Fruit fly (Drosophila melanogaster) whole organism, embryonic: ENCODE measurements around the gene CG13894.

Experiments
- Abd-B ChIP-seq: fragments of 200-800 bp; sonication (Bioruptor generic); optimal IDR thresholded peaks from 2 replicates; lab custom pipeline; 2018; ENCODE audit warnings: missing biosample characterization, mild to moderate bottlenecking, missing genetic modification characterization, moderate library complexity
- CG11085 ChIP-seq: fragments of 200-800 bp; sonication (Bioruptor generic); IDR thresholded peaks from 2 replicates; pipeline ENCODE4 v1.3.6; 2022; ENCODE audit warnings: missing biosample characterization, missing genetic modification characterization
- CG11504 ChIP-seq: fragments of 200-800 bp; sonication (Bioruptor generic); optimal IDR thresholded peaks from 3 replicates; lab custom pipeline; 2019; ENCODE audit warnings: missing biosample characterization, mild to moderate bottlenecking, missing genetic modification characterization, moderate library complexity
- CG12155 ChIP-seq: fragments of 200-800 bp; sonication (Bioruptor generic); optimal IDR thresholded peaks from 3 replicates; lab custom pipeline; 2016; ENCODE audit warnings: missing biosample characterization, missing genetic modification characterization
- CG12942 ChIP-seq: fragments of 200-800 bp; sonication (Bioruptor generic); optimal IDR thresholded peaks from 3 replicates; lab custom pipeline; 2016; ENCODE audit warnings: missing biosample characterization, missing genetic modification characterization
- CG13775 ChIP-seq: fragments of 200-800 bp; sonication (Bioruptor generic); optimal IDR thresholded peaks from 3 replicates; lab custom pipeline; 2017; ENCODE audit warnings: missing biosample characterization, mild to moderate bottlenecking, missing genetic modification characterization
- CG15269 ChIP-seq: fragments of 200-800 bp; sonication (Bioruptor generic); optimal IDR thresholded peaks from 2 replicates; lab custom pipeline; 2018; ENCODE audit warnings: missing biosample characterization, mild to moderate bottlenecking, missing genetic modification characterization, moderate library complexity
- CG15601 ChIP-seq: fragments of 200-800 bp; sonication (Bioruptor generic); optimal IDR thresholded peaks from 3 replicates; lab custom pipeline; 2019; ENCODE audit warnings: missing biosample characterization, mild to moderate bottlenecking, missing genetic modification characterization, moderate library complexity
- CG1602 ChIP-seq: fragments of 200-800 bp; sonication (Bioruptor generic); optimal IDR thresholded peaks from 3 replicates; lab custom pipeline; 2016; ENCODE audit warnings: missing biosample characterization, missing genetic modification characterization
- CG16779 ChIP-seq: fragments of 200-800 bp; sonication (Bioruptor generic); IDR thresholded peaks from 2 replicates; pipeline ENCODE4 v1.3.6; 2022; ENCODE audit warnings: missing biosample characterization, missing genetic modification characterization
- CG17361 ChIP-seq: fragments of 200-800 bp; sonication (Bioruptor generic); IDR thresholded peaks from 3 replicates; pipeline ENCODE4 v1.3.6; 2022; ENCODE audit warnings: missing biosample characterization, missing genetic modification characterization
- CG1832 ChIP-seq: fragments of 200-800 bp; sonication (Bioruptor generic); optimal IDR thresholded peaks from 2 replicates; lab custom pipeline; 2017; ENCODE audit warnings: missing biosample characterization, mild to moderate bottlenecking, missing genetic modification characterization, inconsistent platforms
- CG18599 ChIP-seq: fragments of 200-800 bp; sonication (Bioruptor generic); optimal IDR thresholded peaks from 3 replicates; lab custom pipeline; 2017; ENCODE audit warnings: missing biosample characterization, missing genetic modification characterization, mild to moderate bottlenecking, moderate library complexity, missing genetic modification reagents
- CG4424 ChIP-seq: fragments of 200-800 bp; sonication (Bioruptor generic); optimal IDR thresholded peaks from 3 replicates; lab custom pipeline; 2016; ENCODE audit warnings: missing biosample characterization, missing genetic modification characterization
- CG5245 ChIP-seq: fragments of 200-800 bp; sonication (Bioruptor generic); optimal IDR thresholded peaks from 3 replicates; lab custom pipeline; 2016; ENCODE audit warnings: missing biosample characterization, missing genetic modification characterization
- CG5953 ChIP-seq: fragments of 200-800 bp; sonication (Bioruptor generic); IDR thresholded peaks from 2 replicates; pipeline ENCODE4 v1.3.6; 2022; ENCODE audit warnings: missing biosample characterization, missing genetic modification characterization
- CG6175 ChIP-seq: fragments of 200-800 bp; sonication (Bioruptor generic); IDR thresholded peaks from 3 replicates; pipeline ENCODE4 v1.3.6; 2022; ENCODE audit warnings: missing biosample characterization, missing genetic modification characterization
- CG6272 ChIP-seq: fragments of 200-800 bp; sonication (Bioruptor generic); IDR thresholded peaks from 2 replicates; pipeline ENCODE4 v1.3.6; 2022; ENCODE audit warnings: missing biosample characterization, missing genetic modification characterization
- CG7271 ChIP-seq: fragments of 200-800 bp; sonication (Bioruptor generic); optimal IDR thresholded peaks from 2 replicates; lab custom pipeline; 2018; ENCODE audit warnings: missing biosample characterization, mild to moderate bottlenecking, missing genetic modification characterization, moderate library complexity
- Dad ChIP-seq: fragments of 200-800 bp; sonication (Bioruptor generic); optimal IDR thresholded peaks from 3 replicates; lab custom pipeline; 2016; ENCODE audit warnings: missing biosample characterization, missing genetic modification characterization
- Dfd ChIP-seq, 2 experiments: fragments of >200 bp; optimal IDR thresholded peaks; 2 replicates each; lab custom pipeline; 2017; ENCODE audit warnings: missing biosample characterization in 2 of 2, missing genetic modification characterization in 2 of 2
- Dip3 ChIP-seq: fragments of 200-800 bp; sonication (Bioruptor generic); optimal IDR thresholded peaks from 3 replicates; lab custom pipeline; 2016; ENCODE audit warnings: missing biosample characterization, missing genetic modification characterization
- Ets65A ChIP-seq: fragments of 200-800 bp; sonication (Bioruptor generic); peaks from one replicate; lab custom pipeline; 2016; ENCODE audit warnings: missing biosample characterization, missing genetic modification characterization
- Hmr ChIP-seq: fragments of 200-800 bp; sonication (Bioruptor generic); optimal IDR thresholded peaks from 3 replicates; lab custom pipeline; 2017; ENCODE audit warnings: mild to moderate bottlenecking, missing biosample characterization, missing genetic modification reagents, missing genetic modification characterization
- Mad ChIP-seq: fragments of 200-800 bp; sonication (Bioruptor generic); optimal IDR thresholded peaks from 2 replicates; lab custom pipeline; 2016; ENCODE audit warnings: missing biosample characterization, missing genetic modification characterization
- Mes4 ChIP-seq: fragments of 200-800 bp; sonication (Bioruptor generic); optimal IDR thresholded peaks from 2 replicates; lab custom pipeline; 2016; ENCODE audit warnings: missing biosample characterization, missing genetic modification characterization
- Nf-YA ChIP-seq: fragments of 200-800 bp; sonication (Bioruptor generic); IDR thresholded peaks from 2 replicates; pipeline ENCODE4 v1.3.6; 2022; ENCODE audit warnings: missing biosample characterization, missing genetic modification characterization
- Rfx ChIP-seq: fragments of 200-800 bp; sonication (Bioruptor generic); IDR thresholded peaks from 2 replicates; pipeline ENCODE4 v1.3.6; 2022; ENCODE audit warnings: missing biosample characterization, missing genetic modification characterization
- Xrp1 ChIP-seq: fragments of 200-800 bp; sonication (Bioruptor generic); IDR thresholded peaks from 2 replicates; pipeline ENCODE4 v1.3.6; 2022; ENCODE audit warnings: missing biosample characterization, missing genetic modification characterization
- al ChIP-seq: fragments of 200-800 bp; sonication (Bioruptor generic); IDR thresholded peaks from 2 replicates; pipeline ENCODE4 v1.3.6; 2022; ENCODE audit warnings: missing biosample characterization, missing genetic modification characterization
- amos ChIP-seq: fragments of 200-800 bp; sonication (Bioruptor generic); IDR thresholded peaks from 2 replicates; pipeline ENCODE4 v1.3.6; 2022; ENCODE audit warnings: missing biosample characterization, missing genetic modification characterization; ENCODE audit not compliant: partially characterized antibody
- bsh ChIP-seq, 2 experiments: fragments of 200-800 bp; sonication (Bioruptor generic); optimal IDR thresholded peaks; 2 replicates each; lab custom pipeline; 2017 to 2018; ENCODE audit warnings: mild to moderate bottlenecking in 2 of 2, missing biosample characterization in 2 of 2, missing genetic modification characterization in 2 of 2, moderate library complexity in 1 of 2
- crol ChIP-seq: fragments of 200-800 bp; sonication (Bioruptor generic); IDR thresholded peaks from 2 replicates; pipeline ENCODE4 v1.3.6; 2022; ENCODE audit warnings: missing biosample characterization, missing genetic modification characterization
- dati ChIP-seq: fragments of 200-800 bp; sonication (Bioruptor generic); IDR thresholded peaks from 2 replicates; pipeline ENCODE4 v1.3.6; 2022; ENCODE audit warnings: missing biosample characterization, missing genetic modification characterization
- fd102C ChIP-seq: fragments of 200-800 bp; sonication (Bioruptor generic); optimal IDR thresholded peaks from 2 replicates; lab custom pipeline; 2018; ENCODE audit warnings: missing biosample characterization, mild to moderate bottlenecking, missing genetic modification characterization, moderate library complexity
- fru ChIP-seq: fragments of >200 bp; optimal IDR thresholded peaks from 2 replicates; lab custom pipeline; 2017
- gfzf ChIP-seq: fragments of 200-800 bp; sonication (Bioruptor generic); optimal IDR thresholded peaks from 2 replicates; lab custom pipeline; 2016; ENCODE audit warnings: missing biosample characterization, mild to moderate bottlenecking, missing genetic modification characterization, moderate library complexity
- gsb ChIP-seq: fragments of 200-800 bp; sonication (Bioruptor generic); IDR thresholded peaks from 2 replicates; pipeline ENCODE4 v1.3.6; 2022; ENCODE audit warnings: missing biosample characterization, missing genetic modification characterization
- gt ChIP-seq: fragments of 200-800 bp; sonication (Bioruptor generic); IDR thresholded peaks from 2 replicates; pipeline ENCODE4 v1.3.6; 2022; ENCODE audit warnings: missing biosample characterization, missing genetic modification characterization
- kay ChIP-seq: fragments of 200-800 bp; sonication (Bioruptor generic); optimal IDR thresholded peaks from 2 replicates; lab custom pipeline; 2016; ENCODE audit warnings: missing biosample characterization, missing genetic modification characterization
- lbe ChIP-seq: fragments of 200-800 bp; sonication (Bioruptor generic); optimal IDR thresholded peaks from 2 replicates; lab custom pipeline; 2016; ENCODE audit warnings: missing biosample characterization, mild to moderate bottlenecking, missing genetic modification characterization
- p53 ChIP-seq: fragments of 200-800 bp; sonication (Bioruptor generic); optimal IDR thresholded peaks from 2 replicates; lab custom pipeline; 2016; ENCODE audit warnings: missing biosample characterization, missing genetic modification characterization
- pzg ChIP-seq: fragments of 200-800 bp; sonication (Bioruptor generic); optimal IDR thresholded peaks from 3 replicates; lab custom pipeline; 2018; ENCODE audit warnings: missing biosample characterization, mild to moderate bottlenecking, missing genetic modification characterization, moderate library complexity
- salm ChIP-seq: fragments of 200-800 bp; sonication (Bioruptor generic); optimal IDR thresholded peaks from 2 replicates; lab custom pipeline; 2018; ENCODE audit warnings: missing biosample characterization, mild to moderate bottlenecking, missing genetic modification characterization
- sisA ChIP-seq: fragments of 200-800 bp; sonication (Bioruptor generic); IDR thresholded peaks from 2 replicates; pipeline ENCODE4 v1.3.6; 2022; ENCODE audit warnings: missing biosample characterization, missing genetic modification characterization
- slp2 ChIP-seq: fragments of 200-800 bp; sonication (Bioruptor generic); optimal IDR thresholded peaks from 2 replicates; lab custom pipeline; 2016; ENCODE audit warnings: missing biosample characterization, missing genetic modification characterization
- sob ChIP-seq: fragments of 200-800 bp; sonication (Bioruptor generic); IDR thresholded peaks from 2 replicates; pipeline ENCODE4 v1.3.6; 2022; ENCODE audit warnings: missing biosample characterization, missing genetic modification characterization
- stc ChIP-seq: fragments of 200-800 bp; sonication (Bioruptor generic); IDR thresholded peaks from 2 replicates; pipeline ENCODE4 v1.3.6; 2022; ENCODE audit warnings: missing biosample characterization, missing genetic modification characterization
- twi ChIP-seq: fragments of 200-800 bp; optimal IDR thresholded peaks from 2 replicates; lab custom pipeline; 2019; ENCODE audit warnings: missing biosample characterization, mild to moderate bottlenecking, missing genetic modification characterization, moderate library complexity
- vnd ChIP-seq: fragments of 200-800 bp; sonication (Bioruptor generic); IDR thresholded peaks from 3 replicates; pipeline ENCODE4 v1.3.6; 2022; ENCODE audit warnings: missing biosample characterization, missing genetic modification characterization; ENCODE audit not compliant: partially characterized antibody
- yki ChIP-seq: fragments of >200 bp; optimal IDR thresholded peaks from 3 replicates; lab custom pipeline; 2018

Gene CG13894

DNA sequence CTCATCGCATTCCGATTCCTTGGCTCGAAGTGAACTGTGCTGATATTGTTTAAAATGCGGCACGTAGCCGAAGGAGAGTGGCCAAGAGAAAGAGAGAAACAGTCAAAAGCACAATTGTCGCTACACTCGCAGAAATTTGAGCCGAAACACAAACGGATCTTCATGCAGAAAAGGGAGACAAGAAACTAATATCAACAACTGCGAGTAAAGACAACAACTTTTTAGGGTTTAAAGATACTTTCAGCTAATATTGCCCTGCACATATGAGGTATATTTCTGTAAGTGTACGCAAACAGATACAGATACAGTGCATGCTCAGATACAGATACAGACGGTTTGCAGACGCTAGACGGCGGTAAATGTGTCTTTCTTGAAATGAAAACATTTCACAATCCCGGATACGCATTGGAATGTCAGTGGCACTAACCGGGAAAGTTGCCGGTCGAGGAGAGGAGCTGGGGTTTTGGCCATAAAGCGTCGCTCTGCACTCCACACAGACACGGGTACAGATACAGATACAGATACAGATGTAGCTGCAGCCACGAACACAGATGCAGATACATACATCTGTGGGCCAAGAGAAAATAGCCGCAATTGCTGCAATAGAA is 54.7 kb downstream of the CG13894 start (continued):
- TF ChIP-seq slp2 (GFP tag; lab: Kevin White, UChicago) (peak; percentile 88), Mes4 (GFP tag; lab: Kevin White, UChicago) (peak; percentile 72), Rfx (GFP tag; lab: Robert Waterston, UW) (peak; percentile 77), Dad (peak; percentile 82), CG12942 (GFP tag; lab: Kevin White, UChicago) (peak; percentile 87), fru (no peak), Abd-B (GFP tag; lab: Kevin White, UChicago) (peak; percentile 79), al (GFP tag; lab: Robert Waterston, UW) (peak; percentile 62), CG13775 (GFP tag; lab: Kevin White, UChicago) (peak; percentile 70), gt (peak; percentile 76), bsh (GFP tag; optimal IDR thresholded peaks at IDR 0.05; lab: Kevin White, UChicago) (peak; percentile 82 to 93), Ets65A (GFP tag; lab: Kevin White, UChicago) (peak; percentile 94), sisA (GFP tag; lab: Robert Waterston, UW) (peak; percentile 94), CG6272 (GFP tag; lab: Robert Waterston, UW) (peak; percentile 77), crol (peak; percentile 24; the same call in 1 of the 2 replicates), CG1832 (GFP tag; lab: Kevin White, UChicago) (no peak), yki (no peak), gsb (GFP tag; lab: Robert Waterston, UW) (peak; percentile 51), Hmr (peak; percentile 63), salm (tag; lab: Kevin White, UChicago) (peak; percentile 80), CG12155 (GFP tag; lab: Kevin White, UChicago) (peak; percentile 78), sob (GFP tag; lab: Robert Waterston, UW) (peak; percentile 85), gfzf (GFP tag; lab: Kevin White, UChicago) (peak; percentile 3), CG7271 (tag; lab: Kevin White, UChicago) (peak; percentile 55), CG5953 (GFP tag; lab: Robert Waterston, UW) (peak; percentile 92), CG16779 (GFP tag; lab: Robert Waterston, UW) (0 out of 2 replicates have a peak, but pooled peaks have one; percentile 48), CG17361 (peak; percentile 82), twi (tag; lab: Kevin White, UChicago) (peak; percentile 42), kay (peak; percentile 69), CG1602 (GFP tag; lab: Kevin White, UChicago) (peak; percentile 82), Mad (GFP tag; lab: Kevin White, UChicago) (peak; percentile 86), pzg (GFP tag; lab: Kevin White, UChicago) (no peak), CG6175 (GFP tag; lab: Robert Waterston, UW) (no peak; the same call in 2 of the 3 replicates), CG11504 (tag; lab: Kevin White, UChicago) (peak; percentile 92), amos (GFP tag; lab: Robert Waterston, UW) (no peak), CG15269 (peak; percentile 87), CG5245 (GFP tag; lab: Kevin White, UChicago) (peak; percentile 89), p53 (peak; percentile 82), Dip3 (GFP tag; lab: Kevin White, UChicago) (peak; percentile 76), lbe (GFP tag; lab: Kevin White, UChicago) (peak; percentile 71), CG4424 (GFP tag; lab: Kevin White, UChicago) (peak; percentile 91), stc (peak; percentile 87), CG18599 (GFP tag; lab: Kevin White, UChicago) (peak; percentile 80), CG15601 (tag; lab: Kevin White, UChicago) (peak; percentile 78), Xrp1 (GFP tag; lab: Robert Waterston, UW) (peak; percentile 95), Dfd (GFP tag; optimal IDR thresholded peaks at IDR 0.05; lab: Kevin White, UChicago) (no peak), dati (GFP tag; lab: Robert Waterston, UW) (peak; percentile 88), Nf-YA (GFP tag; lab: Robert Waterston, UW) (peak; percentile 59; the same call in 1 of the 2 replicates), fd102C (GFP tag; lab: Kevin White, UChicago) (no peak), CG11085 (GFP tag; lab: Robert Waterston, UW) (peak; percentile 33; the same call in 1 of the 2 replicates), vnd (GFP tag; lab: Robert Waterston, UW) (no peak)
